Worm (Caenorhabditis elegans) whole organism, L4 larva: ENCODE data around the gene egl-36.

Source experiments
- D1046.2 ChIP-seq: fragments of 200-800 bp; sonication (Bioruptor generic); IDR thresholded peaks from 2 replicates; pipeline ENCODE4 v1.3.6; 2022; ENCODE audit warnings: missing genetic modification characterization, missing compliant biosample characterization
- Y75B8A.6 ChIP-seq: fragments of 200-800 bp; sonication (Bioruptor generic); IDR thresholded peaks from 2 replicates; pipeline ENCODE4 v1.3.6; 2022; ENCODE audit warnings: missing genetic modification reagents, missing genetic modification characterization, missing compliant biosample characterization
- ceh-20 ChIP-seq: fragments of 200-800 bp; sonication (Bioruptor generic); IDR thresholded peaks from 2 replicates; pipeline ENCODE4 v1.3.6; 2022; ENCODE audit warnings: missing genetic modification reagents, missing genetic modification characterization, missing compliant biosample characterization
- ceh-28 ChIP-seq: fragments of 150-350 bp; optimal IDR thresholded peaks from 2 replicates; lab custom pipeline; 2014; ENCODE audit warnings: missing biosample characterization, missing genetic modification reagents, missing genetic modification characterization
- ceh-32 ChIP-seq: sonication (generic microtip); optimal IDR thresholded peaks from 2 replicates; lab custom pipeline; 2016; ENCODE audit warnings: mild to moderate bottlenecking, missing genetic modification characterization, missing compliant biosample characterization; ENCODE audit not compliant: poor library complexity
- ceh-44 ChIP-seq: fragments of 200-800 bp; sonication (Bioruptor generic); IDR thresholded peaks from 2 replicates; pipeline ENCODE4 v1.3.6; 2022; ENCODE audit warnings: missing genetic modification reagents, missing genetic modification characterization, missing compliant biosample characterization
- ceh-82 ChIP-seq: sonication (generic microtip); optimal IDR thresholded peaks from 2 replicates; lab custom pipeline; 2017; ENCODE audit warnings: missing biosample characterization, missing genetic modification characterization
- cey-2 ChIP-seq: sonication (generic microtip); optimal IDR thresholded peaks from 3 replicates; lab custom pipeline; 2017; ENCODE audit warnings: missing genetic modification characterization, mild to moderate bottlenecking, missing compliant biosample characterization, antibody characterized with exemption, borderline replicate concordance; ENCODE audit not compliant: insufficient read depth
- ctbp-1 ChIP-seq: fragments of 200-800 bp; sonication (Bioruptor generic); IDR thresholded peaks from 2 replicates; pipeline ENCODE4 v1.3.6; 2022; ENCODE audit warnings: missing genetic modification reagents, missing genetic modification characterization, missing compliant biosample characterization
- daf-16 ChIP-seq, 3 experiments: sonication (generic microtip); optimal IDR thresholded peaks; 2 replicates each; lab custom pipeline; 2016 to 2017; ENCODE audit warnings: missing genetic modification characterization in 3 of 3, missing genetic modification reagents in 3 of 3, mild to moderate bottlenecking in 2 of 3, missing compliant biosample characterization in 2 of 3, missing biosample characterization in 1 of 3, moderate library complexity in 1 of 3
- dmd-6 ChIP-seq: fragments of 200-800 bp; sonication (Bioruptor generic); IDR thresholded peaks from 2 replicates; pipeline ENCODE4 v1.3.6; 2022; ENCODE audit warnings: missing genetic modification reagents, missing genetic modification characterization, missing compliant biosample characterization
- dmd-8 ChIP-seq: fragments of 200-800 bp; sonication (Bioruptor generic); IDR thresholded peaks from 2 replicates; pipeline ENCODE4 v1.3.6; 2022; ENCODE audit warnings: missing genetic modification characterization, missing compliant biosample characterization
- dve-1 ChIP-seq: sonication (generic microtip); optimal IDR thresholded peaks from 2 replicates; lab custom pipeline; 2017; ENCODE audit warnings: antibody characterized with exemption, mild to moderate bottlenecking, missing genetic modification characterization, missing compliant biosample characterization; ENCODE audit not compliant: insufficient read depth
- egl-27 ChIP-seq: sonication (generic microtip); optimal IDR thresholded peaks from 3 replicates; lab custom pipeline; 2017; ENCODE audit warnings: missing biosample characterization, missing genetic modification reagents, missing genetic modification characterization
- gei-8 ChIP-seq: fragments of 200-800 bp; sonication (Bioruptor generic); optimal IDR thresholded peaks from 2 replicates; lab custom pipeline; 2018; ENCODE audit warnings: mild to moderate bottlenecking, missing genetic modification characterization, missing compliant biosample characterization
- hlh-11 ChIP-seq: fragments of 200-800 bp; sonication (Bioruptor generic); optimal IDR thresholded peaks from 2 replicates; lab custom pipeline; 2018; ENCODE audit warnings: mild to moderate bottlenecking, missing genetic modification characterization, missing compliant biosample characterization
- hlh-30 ChIP-seq: sonication (generic microtip); optimal IDR thresholded peaks from 2 replicates; lab custom pipeline; 2017; ENCODE audit warnings: antibody characterized with exemption, mild to moderate bottlenecking, missing genetic modification characterization, missing compliant biosample characterization; ENCODE audit not compliant: insufficient read depth
- hmg-1.1 ChIP-seq: fragments of 200-800 bp; sonication (Bioruptor generic); IDR thresholded peaks from 2 replicates; pipeline ENCODE4 v1.3.6; 2022; ENCODE audit warnings: missing genetic modification reagents, missing genetic modification characterization, missing compliant biosample characterization
- lin-1 ChIP-seq: fragments of 200-800 bp; sonication (Bioruptor generic); IDR thresholded peaks from 2 replicates; pipeline ENCODE4 v1.3.6; 2022; ENCODE audit warnings: missing genetic modification reagents, missing genetic modification characterization, missing compliant biosample characterization
- lin-15B ChIP-seq: fragments of 150-350 bp; sonication (generic microtip); optimal IDR thresholded peaks from 3 replicates; lab custom pipeline; 2014; ENCODE audit warnings: missing biosample characterization, missing genetic modification characterization
- lin-38 ChIP-seq: fragments of 200-800 bp; sonication (Bioruptor generic); IDR thresholded peaks from 2 replicates; pipeline ENCODE4 v1.3.6; 2022; ENCODE audit warnings: missing genetic modification reagents, missing genetic modification characterization, missing compliant biosample characterization
- lin-39 ChIP-seq: fragments of 150-350 bp; optimal IDR thresholded peaks from 2 replicates; lab custom pipeline; 2014; ENCODE audit warnings: missing biosample characterization, missing genetic modification reagents, missing genetic modification characterization
- mdl-1 ChIP-seq, 2 experiments: fragments of 150-350 bp in 1 of 2; sonication (generic microtip) in 1 of 2; optimal IDR thresholded peaks; 2 replicates each; lab custom pipeline; 2014 to 2017; ENCODE audit warnings: missing biosample characterization in 2 of 2, missing genetic modification characterization in 2 of 2
- mep-1 ChIP-seq: fragments of 150-350 bp; sonication (generic microtip); optimal IDR thresholded peaks from 3 replicates; lab custom pipeline; 2014; ENCODE audit warnings: missing biosample characterization, missing genetic modification characterization
- mes-2 ChIP-seq: sonication (generic microtip); optimal IDR thresholded peaks from 2 replicates; lab custom pipeline; 2016; ENCODE audit warnings: missing genotype, mild to moderate bottlenecking, missing genetic modification characterization, missing compliant biosample characterization; ENCODE audit not compliant: poor library complexity, severe bottlenecking
- mxl-2 ChIP-seq: fragments of 200-800 bp; sonication (Bioruptor generic); conservative IDR thresholded peaks from 2 replicates; pipeline ENCODE4 v1.3.6; 2022; ENCODE audit warnings: missing genetic modification reagents, missing genetic modification characterization, missing compliant biosample characterization
- mxl-3 ChIP-seq: fragments of 200-800 bp; sonication (Bioruptor generic); optimal IDR thresholded peaks from 2 replicates; lab custom pipeline; 2018; ENCODE audit warnings: mild to moderate bottlenecking, missing genetic modification characterization, missing compliant biosample characterization
- nhr-10 ChIP-seq: fragments of 150-350 bp; optimal IDR thresholded peaks from 2 replicates; lab custom pipeline; 2014; ENCODE audit warnings: missing biosample characterization, missing genetic modification characterization
- nhr-111 ChIP-seq: fragments of 200-800 bp; sonication (Bioruptor generic); optimal IDR thresholded peaks from 2 replicates; lab custom pipeline; 2018; ENCODE audit warnings: mild to moderate bottlenecking, missing genetic modification characterization, missing compliant biosample characterization
- nhr-25 ChIP-seq: sonication (generic microtip); optimal IDR thresholded peaks from 2 replicates; lab custom pipeline; 2017; ENCODE audit warnings: missing genetic modification characterization, mild to moderate bottlenecking, missing compliant biosample characterization, antibody characterized with exemption, moderate library complexity, borderline replicate concordance; ENCODE audit not compliant: insufficient read depth
- nhr-42 ChIP-seq: fragments of 200-800 bp; sonication (Bioruptor generic); IDR thresholded peaks from 2 replicates; pipeline ENCODE4 v1.3.6; 2022; ENCODE audit warnings: missing genetic modification characterization, missing compliant biosample characterization
- nhr-77 ChIP-seq: fragments of 150-350 bp; optimal IDR thresholded peaks from 2 replicates; lab custom pipeline; 2014; ENCODE audit warnings: missing biosample characterization, missing genetic modification characterization
- pha-4 ChIP-seq, 2 experiments: fragments of 150-350 bp in 1 of 2; fragments of 200-800 bp in 1 of 2; sonication (Bioruptor generic) in 1 of 2; IDR thresholded peaks in 1 of 2; optimal IDR thresholded peaks in 1 of 2; 2 replicates each; pipeline versions ENCODE4 v1.3.6 to Lab custom; 2014 to 2022; ENCODE audit warnings: missing genetic modification characterization in 2 of 2, missing genetic modification reagents in 2 of 2, missing biosample characterization in 1 of 2, missing compliant biosample characterization in 1 of 2
- php-3 ChIP-seq: fragments of 200-800 bp; sonication (Bioruptor generic); IDR thresholded peaks from 2 replicates; pipeline ENCODE4 v1.3.6; 2022; ENCODE audit warnings: missing genetic modification reagents, missing genetic modification characterization, missing compliant biosample characterization
- pqm-1 ChIP-seq: sonication (generic microtip); optimal IDR thresholded peaks from 2 replicates; lab custom pipeline; 2017; ENCODE audit warnings: missing biosample characterization, missing genetic modification characterization
- rbr-2 ChIP-seq: sonication (generic microtip); optimal IDR thresholded peaks from 2 replicates; lab custom pipeline; 2016; ENCODE audit warnings: missing genotype, missing genetic modification characterization, missing compliant biosample characterization
- saeg-2 ChIP-seq: fragments of 200-800 bp; sonication (Bioruptor generic); IDR thresholded peaks from 2 replicates; pipeline ENCODE4 v1.3.6; 2022; ENCODE audit warnings: missing genetic modification reagents, missing genetic modification characterization, missing compliant biosample characterization
- sdz-12 ChIP-seq: fragments of 200-800 bp; sonication (Bioruptor generic); optimal IDR thresholded peaks from 2 replicates; lab custom pipeline; 2018; ENCODE audit warnings: mild to moderate bottlenecking, missing genetic modification characterization, missing compliant biosample characterization
- skn-1 ChIP-seq: fragments of 150-350 bp; optimal IDR thresholded peaks from 2 replicates; lab custom pipeline; 2014; ENCODE audit warnings: missing biosample characterization, missing genetic modification characterization
- snpc-1.2 ChIP-seq: fragments of 200-800 bp; sonication (Bioruptor generic); IDR thresholded peaks from 2 replicates; pipeline ENCODE4 v1.3.6; 2022; ENCODE audit warnings: missing genetic modification reagents, missing genetic modification characterization, missing compliant biosample characterization
- spr-1 ChIP-seq: sonication (generic microtip); optimal IDR thresholded peaks from 2 replicates; lab custom pipeline; 2016; ENCODE audit warnings: mild to moderate bottlenecking, missing genetic modification characterization, missing compliant biosample characterization
- spr-3 ChIP-seq: fragments of 200-800 bp; sonication (Bioruptor generic); optimal IDR thresholded peaks from 2 replicates; lab custom pipeline; 2018; ENCODE audit warnings: mild to moderate bottlenecking, missing genetic modification characterization, missing compliant biosample characterization
- tra-1 ChIP-seq: fragments of 200-800 bp; sonication (Bioruptor generic); IDR thresholded peaks from 2 replicates; pipeline ENCODE4 v1.3.6; 2022; ENCODE audit warnings: missing genetic modification reagents, missing genetic modification characterization, missing compliant biosample characterization
- unc-130 ChIP-seq: sonication (generic microtip); optimal IDR thresholded peaks from 2 replicates; lab custom pipeline; 2016; ENCODE audit warnings: missing genetic modification reagents, missing genetic modification characterization, missing compliant biosample characterization
- unc-62 ChIP-seq, 3 experiments: fragments of 150-350 bp in 1 of 3; sonication (generic microtip); optimal IDR thresholded peaks in 2 of 3; peaks in 1 of 3; 1 replicate in 1 of 3; 2 replicates in 2 of 3; lab custom pipeline; 2014 to 2017; ENCODE audit warnings: missing biosample characterization in 3 of 3, missing genetic modification characterization in 3 of 3, missing genetic modification reagents in 3 of 3, missing genotype in 1 of 3
- zfp-3 ChIP-seq: fragments of 200-800 bp; sonication (Bioruptor generic); conservative IDR thresholded peaks from 2 replicates; pipeline ENCODE4 v1.3.6; 2022; ENCODE audit warnings: missing genetic modification reagents, missing genetic modification characterization, missing compliant biosample characterization
- zip-2 ChIP-seq: fragments of 150-350 bp; optimal IDR thresholded peaks from 2 replicates; lab custom pipeline; 2014; ENCODE audit warnings: missing biosample characterization, missing genetic modification characterization

Gene egl-36

ce11 chrX:10758453-10758852, 24.3 kb downstream of the egl-36 start:
- TF ChIP-seq sdz-12 (GFP tag; lab: Kevin White, UChicago) (no peak), unc-62 (GFP tag; optimal IDR thresholded peaks at IDR 0.05 in 1 of 2; lab: Kevin White, UChicago) (peak in 1 of 2 experiments; percentile 50), unc-62 (tag; optimal IDR thresholded peaks at IDR 0.05; lab: Kevin White, UChicago) (no peak)

ce11 chrX:10760958-10761357, 26.8 kb downstream of the egl-36 start:
- TF ChIP-seq nhr-25, result no peak
- TF ChIP-seq dmd-8 (GFP tag; lab: Robert Waterston, UW), result no peak
- peak; percentile 6 for TF ChIP-seq hlh-11 (tag; lab: Kevin White, UChicago)
- TF ChIP-seq ceh-32 (tag; lab: Kevin White, UChicago), result no peak
- no peak for TF ChIP-seq gei-8 (GFP tag; lab: Kevin White, UChicago)
- peak; percentile 55 for TF ChIP-seq mxl-3 (GFP tag; lab: Kevin White, UChicago)
- TF ChIP-seq skn-1 (tag; lab: Kevin White, UChicago), result no peak
- no peak for TF ChIP-seq saeg-2 (GFP tag; lab: Robert Waterston, UW)
- TF ChIP-seq ceh-28 (tag; lab: Kevin White, UChicago), result no peak
- no peak for TF ChIP-seq lin-38
- TF ChIP-seq spr-3 (GFP tag; lab: Kevin White, UChicago), result no peak
- TF ChIP-seq pha-4 (GFP tag; IDR thresholded peaks at IDR 0.05; lab: Robert Waterston, UW), result no peak
- TF ChIP-seq pha-4 (tag; optimal IDR thresholded peaks at IDR 0.05; lab: Kevin White, UChicago), result no peak
- no peak for TF ChIP-seq lin-39 (tag; lab: Kevin White, UChicago)
- no peak for TF ChIP-seq nhr-42
- TF ChIP-seq Y75B8A.6 (GFP tag; lab: Robert Waterston, UW), result no peak
- no peak for TF ChIP-seq mdl-1 (tag; optimal IDR thresholded peaks at IDR 0.05; lab: Kevin White, UChicago)
- TF ChIP-seq lin-15B (tag; lab: Kevin White, UChicago), result no peak
- peak; percentile 42 for TF ChIP-seq hlh-30 (tag; lab: Kevin White, UChicago)
- TF ChIP-seq nhr-10 (tag; lab: Kevin White, UChicago), result no peak
- TF ChIP-seq tra-1 (GFP tag; lab: Robert Waterston, UW), result no peak
- TF ChIP-seq ceh-44 (GFP tag; lab: Robert Waterston, UW), result no peak
- TF ChIP-seq dve-1 (tag; lab: Kevin White, UChicago), result peak; percentile 66
- no peak for TF ChIP-seq lin-1
- TF ChIP-seq snpc-1.2, result no peak
- TF ChIP-seq nhr-77 (tag; lab: Kevin White, UChicago), result no peak
- peak; percentile 64 for TF ChIP-seq php-3 (GFP tag; lab: Robert Waterston, UW)
- TF ChIP-seq hmg-1.1 (GFP tag; lab: Robert Waterston, UW), result no peak
- TF ChIP-seq cey-2 (tag; lab: Kevin White, UChicago), result no peak
- TF ChIP-seq pqm-1 (tag; lab: Kevin White, UChicago), result peak; percentile 43
- TF ChIP-seq mep-1 (tag; lab: Kevin White, UChicago), result no peak
- no peak for TF ChIP-seq mxl-2
- no peak for TF ChIP-seq zfp-3 (GFP tag; lab: Robert Waterston, UW)
- TF ChIP-seq nhr-111 (GFP tag; lab: Kevin White, UChicago), result no peak
- no peak for TF ChIP-seq ceh-82 (tag; lab: Kevin White, UChicago)
- TF ChIP-seq egl-27 (tag; lab: Kevin White, UChicago), result no peak
- no peak for TF ChIP-seq daf-16 (GFP tag; optimal IDR thresholded peaks at IDR 0.05; lab: Kevin White, UChicago)
- peak; percentile 43 for TF ChIP-seq daf-16 (tag; optimal IDR thresholded peaks at IDR 0.05; lab: Kevin White, UChicago)
- TF ChIP-seq D1046.2 (GFP tag; lab: Robert Waterston, UW), result no peak
- TF ChIP-seq ctbp-1, result no peak
- no peak for TF ChIP-seq zip-2
- no peak for TF ChIP-seq unc-130
- TF ChIP-seq dmd-6 (GFP tag; lab: Robert Waterston, UW), result peak; percentile 26; the same call in 1 of the 2 replicates
- TF ChIP-seq ceh-20 (GFP tag; lab: Robert Waterston, UW), result no peak
- TF ChIP-seq mes-2 (tag; lab: Kevin White, UChicago), result no peak
- no peak for TF ChIP-seq spr-1 (tag; lab: Kevin White, UChicago)
- no peak for TF ChIP-seq rbr-2 (tag; lab: Kevin White, UChicago)
- TF ChIP-seq, all 104 proteins: peak for 8
